Worm (Caenorhabditis elegans) whole organism, young adult: ENCODE results near the gene F09F9.5.
A peak's percentile ranks its signal among the peaks of the same experiment; 100 is the strongest.

Experiments
- B0261.1 ChIP-seq: sonication (generic microtip); optimal IDR thresholded peaks from 2 replicates; lab custom pipeline; 2016; ENCODE audit warnings: mild to moderate bottlenecking, missing genetic modification characterization, moderate library complexity, missing compliant biosample characterization
- C06A6.2 ChIP-seq: fragments of 200-800 bp; sonication (Bioruptor generic); conservative IDR thresholded peaks from 2 replicates; pipeline ENCODE4 v1.3.6; 2022; ENCODE audit warnings: missing genetic modification characterization, missing compliant biosample characterization
- C17E4.6 ChIP-seq: fragments of 200-800 bp; sonication (Bioruptor generic); IDR thresholded peaks from 2 replicates; pipeline ENCODE4 v1.3.6; 2022; ENCODE audit warnings: missing genetic modification reagents, missing genetic modification characterization, missing compliant biosample characterization
- F37B4.10 ChIP-seq: fragments of 200-800 bp; sonication (Bioruptor generic); IDR thresholded peaks from 2 replicates; pipeline ENCODE4 v1.3.6; 2022; ENCODE audit warnings: missing genetic modification characterization, missing compliant biosample characterization
- F55B11.4 ChIP-seq: sonication (generic microtip); optimal IDR thresholded peaks from 2 replicates; lab custom pipeline; 2016; ENCODE audit warnings: missing compliant biosample characterization, missing genetic modification characterization, borderline replicate concordance; ENCODE audit not compliant: insufficient read depth
- F57A8.1 ChIP-seq: fragments of 200-800 bp; sonication (Bioruptor generic); optimal IDR thresholded peaks from 2 replicates; lab custom pipeline; 2018; ENCODE audit warnings: mild to moderate bottlenecking, missing genetic modification characterization, moderate library complexity, missing compliant biosample characterization
- F57C9.4 ChIP-seq: sonication (generic microtip); optimal IDR thresholded peaks from 2 replicates; lab custom pipeline; 2017; ENCODE audit warnings: mild to moderate bottlenecking, missing genetic modification characterization, missing compliant biosample characterization
- K12H6.12 ChIP-seq: fragments of 200-800 bp; sonication (Bioruptor generic); optimal IDR thresholded peaks from 2 replicates; lab custom pipeline; 2018; ENCODE audit warnings: mild to moderate bottlenecking, missing genetic modification characterization, missing compliant biosample characterization
- Y53F4B.3 ChIP-seq: fragments of 200-800 bp; sonication (Bioruptor generic); IDR thresholded peaks from 2 replicates; pipeline ENCODE4 v1.3.6; 2022; ENCODE audit warnings: missing genetic modification reagents, missing genetic modification characterization, missing compliant biosample characterization
- Y53G8AR.9 ChIP-seq: fragments of 200-800 bp; sonication (Bioruptor generic); conservative IDR thresholded peaks from 2 replicates; pipeline ENCODE4 v1.3.6; 2022; ENCODE audit warnings: missing genetic modification reagents, missing genetic modification characterization, missing compliant biosample characterization
- Y56A3A.18 ChIP-seq: fragments of 200-800 bp; sonication (Bioruptor generic); IDR thresholded peaks from 2 replicates; pipeline ENCODE4 v1.3.6; 2022; ENCODE audit warnings: missing genetic modification reagents, missing genetic modification characterization, missing compliant biosample characterization
- Y79H2A.3 ChIP-seq: fragments of 200-800 bp; sonication (Bioruptor generic); conservative IDR thresholded peaks from 2 replicates; pipeline ENCODE4 v1.3.6; 2022; ENCODE audit warnings: missing genetic modification reagents, missing genetic modification characterization, missing compliant biosample characterization
- aptf-2 ChIP-seq: fragments of 200-800 bp; sonication (Bioruptor generic); conservative IDR thresholded peaks from 2 replicates; pipeline ENCODE4 v1.3.6; 2022; ENCODE audit warnings: missing genetic modification reagents, missing genetic modification characterization, missing compliant biosample characterization
- aptf-3 ChIP-seq: fragments of 200-800 bp; sonication (Bioruptor generic); IDR thresholded peaks from 2 replicates; pipeline ENCODE4 v1.3.6; 2022; ENCODE audit warnings: missing genetic modification characterization, missing compliant biosample characterization
- atf-7 ChIP-seq: sonication (generic microtip); optimal IDR thresholded peaks from 2 replicates; lab custom pipeline; 2017; ENCODE audit warnings: mild to moderate bottlenecking, missing genetic modification characterization, missing compliant biosample characterization
- attf-3 ChIP-seq: fragments of 200-800 bp; sonication (Bioruptor generic); conservative IDR thresholded peaks from 2 replicates; pipeline ENCODE4 v1.3.6; 2022; ENCODE audit warnings: missing genetic modification reagents, missing genetic modification characterization, missing compliant biosample characterization
- attf-6 ChIP-seq: fragments of 200-800 bp; sonication (Bioruptor generic); IDR thresholded peaks from 2 replicates; pipeline ENCODE4 v1.3.6; 2022; ENCODE audit warnings: missing genetic modification reagents, missing genetic modification characterization, missing compliant biosample characterization
- bed-1 ChIP-seq: fragments of 200-800 bp; sonication (Bioruptor generic); IDR thresholded peaks from 2 replicates; pipeline ENCODE4 v1.3.6; 2022; ENCODE audit warnings: missing genetic modification reagents, missing genetic modification characterization, missing compliant biosample characterization
- bed-2 ChIP-seq: fragments of 200-800 bp; sonication (Bioruptor generic); IDR thresholded peaks from 2 replicates; pipeline ENCODE4 v1.3.6; 2022; ENCODE audit warnings: missing genetic modification reagents, missing genetic modification characterization, missing compliant biosample characterization
- ceh-40 ChIP-seq: fragments of 200-800 bp; sonication (Bioruptor generic); IDR thresholded peaks from 2 replicates; pipeline ENCODE4 v1.3.6; 2022; ENCODE audit warnings: missing genetic modification characterization, missing compliant biosample characterization
- dpff-1 ChIP-seq: sonication (generic microtip); optimal IDR thresholded peaks from 2 replicates; lab custom pipeline; 2017; ENCODE audit warnings: mild to moderate bottlenecking, missing genetic modification characterization, missing compliant biosample characterization
- dpl-1 ChIP-seq: fragments of 150-350 bp; optimal IDR thresholded peaks from 2 replicates; lab custom pipeline; 2014; ENCODE audit warnings: missing biosample characterization, missing genetic modification reagents, missing genetic modification characterization
- egl-18 ChIP-seq: fragments of 200-800 bp; sonication (Bioruptor generic); IDR thresholded peaks from 2 replicates; pipeline ENCODE4 v1.3.6; 2022; ENCODE audit warnings: missing genetic modification reagents, missing genetic modification characterization, missing compliant biosample characterization
- fkh-3 ChIP-seq: sonication (generic microtip); optimal IDR thresholded peaks from 2 replicates; lab custom pipeline; 2016; ENCODE audit warnings: mild to moderate bottlenecking, missing genetic modification characterization, missing compliant biosample characterization
- hlh-26 ChIP-seq: fragments of 200-800 bp; sonication (Bioruptor generic); conservative IDR thresholded peaks from 2 replicates; pipeline ENCODE4 v1.3.6; 2022; ENCODE audit warnings: missing genetic modification reagents, missing genetic modification characterization, missing compliant biosample characterization
- hmg-20 ChIP-seq: fragments of 200-800 bp; sonication (Bioruptor generic); IDR thresholded peaks from 2 replicates; pipeline ENCODE4 v1.3.6; 2022; ENCODE audit warnings: missing genetic modification reagents, missing genetic modification characterization, missing compliant biosample characterization
- hrde-1 ChIP-seq: sonication (generic microtip); optimal IDR thresholded peaks from 2 replicates; lab custom pipeline; 2016; ENCODE audit warnings: missing genetic modification characterization, mild to moderate bottlenecking, missing compliant biosample characterization, moderate library complexity, missing genotype, missing genetic modification reagents, borderline replicate concordance
- lin-54 ChIP-seq: fragments of 200-800 bp; sonication (Bioruptor generic); optimal IDR thresholded peaks from 2 replicates; lab custom pipeline; 2018; ENCODE audit warnings: mild to moderate bottlenecking, missing genetic modification characterization, missing compliant biosample characterization
- madf-3 ChIP-seq: fragments of 200-800 bp; sonication (Bioruptor generic); IDR thresholded peaks from 2 replicates; pipeline ENCODE4 v1.3.6; 2022; ENCODE audit warnings: missing genetic modification reagents, missing genetic modification characterization, missing compliant biosample characterization
- mcd-1 ChIP-seq: fragments of 200-800 bp; sonication (Bioruptor generic); IDR thresholded peaks from 2 replicates; pipeline ENCODE4 v1.3.6; 2022; ENCODE audit warnings: missing genetic modification reagents, missing genetic modification characterization, missing compliant biosample characterization
- nfya-2 ChIP-seq: fragments of 200-800 bp; sonication (Bioruptor generic); IDR thresholded peaks from 2 replicates; pipeline ENCODE4 v1.3.6; 2022; ENCODE audit warnings: missing genetic modification reagents, missing genetic modification characterization, missing compliant biosample characterization
- nfyb-1 ChIP-seq: fragments of 200-800 bp; sonication (Bioruptor generic); IDR thresholded peaks from 2 replicates; pipeline ENCODE4 v1.3.6; 2022; ENCODE audit warnings: missing genetic modification reagents, missing genetic modification characterization, missing compliant biosample characterization
- pha-4 ChIP-seq: fragments of 150-350 bp; sonication (generic microtip); optimal IDR thresholded peaks from 2 replicates; lab custom pipeline; 2014; ENCODE audit warnings: missing biosample characterization, missing genetic modification reagents, missing genetic modification characterization
- rec-8 ChIP-seq, 2 experiments: sonication (generic microtip); optimal IDR thresholded peaks; 2 replicates each; lab custom pipeline; 2016; ENCODE audit warnings: mild to moderate bottlenecking in 2 of 2, missing genetic modification characterization in 2 of 2, missing genetic modification reagents in 2 of 2, missing genotype in 2 of 2, missing biosample characterization in 1 of 2, missing compliant biosample characterization in 1 of 2, moderate library complexity in 1 of 2
- sdz-38 ChIP-seq: sonication (generic microtip); optimal IDR thresholded peaks from 2 replicates; lab custom pipeline; 2016; ENCODE audit warnings: missing genotype, missing genetic modification characterization, missing compliant biosample characterization
- sea-2 ChIP-seq: fragments of 200-800 bp; sonication (Bioruptor generic); IDR thresholded peaks from 2 replicates; pipeline ENCODE4 v1.3.6; 2022; ENCODE audit warnings: missing genetic modification characterization, missing compliant biosample characterization
- snpc-1.1 ChIP-seq: sonication (generic microtip); optimal IDR thresholded peaks from 2 replicates; lab custom pipeline; 2017; ENCODE audit warnings: missing genetic modification characterization, mild to moderate bottlenecking, missing compliant biosample characterization, antibody characterized with exemption, moderate library complexity, missing genotype, missing genetic modification reagents; ENCODE audit not compliant: insufficient read depth
- snpc-3.4 ChIP-seq: sonication (generic microtip); optimal IDR thresholded peaks from 2 replicates; lab custom pipeline; 2017; ENCODE audit warnings: missing genetic modification characterization, mild to moderate bottlenecking, missing compliant biosample characterization, antibody characterized with exemption, moderate library complexity, missing genotype, missing genetic modification reagents
- snpc-4 ChIP-seq, 5 experiments: fragments of 150-350 bp in 1 of 5; sonication (generic microtip) in 4 of 5; optimal IDR thresholded peaks; 2 replicates each; lab custom pipeline; 2014 to 2018; ENCODE audit warnings: missing genetic modification characterization in 5 of 5, missing biosample characterization in 3 of 5, antibody characterized with exemption in 2 of 5, mild to moderate bottlenecking in 2 of 5, missing compliant biosample characterization in 2 of 5, missing genotype in 2 of 5, moderate library complexity in 2 of 5, missing genetic modification reagents in 1 of 5
- tbp1 ChIP-seq: fragments of 200-800 bp; sonication (Bioruptor generic); optimal IDR thresholded peaks from 2 replicates; lab custom pipeline; 2018; ENCODE audit warnings: mild to moderate bottlenecking, missing genetic modification characterization, missing compliant biosample characterization
- tbx-9 ChIP-seq: sonication (generic microtip); optimal IDR thresholded peaks from 2 replicates; lab custom pipeline; 2016; ENCODE audit warnings: borderline replicate concordance, missing genetic modification characterization, inconsistent platforms, missing compliant biosample characterization
- tlf-1 ChIP-seq: fragments of 200-800 bp; sonication (Bioruptor generic); optimal IDR thresholded peaks from 2 replicates; lab custom pipeline; 2018; ENCODE audit warnings: mild to moderate bottlenecking, missing genetic modification characterization, missing compliant biosample characterization
- unc-62 ChIP-seq: fragments of 150-350 bp; optimal IDR thresholded peaks from 2 replicates; lab custom pipeline; 2014; ENCODE audit warnings: missing biosample characterization, missing genetic modification reagents, missing genetic modification characterization
- zfh-2 ChIP-seq: fragments of 200-800 bp; sonication (Bioruptor generic); conservative IDR thresholded peaks from 2 replicates; pipeline ENCODE4 v1.3.6; 2022; ENCODE audit warnings: missing genetic modification reagents, missing genetic modification characterization, missing compliant biosample characterization

Gene F09F9.5

DNA sequence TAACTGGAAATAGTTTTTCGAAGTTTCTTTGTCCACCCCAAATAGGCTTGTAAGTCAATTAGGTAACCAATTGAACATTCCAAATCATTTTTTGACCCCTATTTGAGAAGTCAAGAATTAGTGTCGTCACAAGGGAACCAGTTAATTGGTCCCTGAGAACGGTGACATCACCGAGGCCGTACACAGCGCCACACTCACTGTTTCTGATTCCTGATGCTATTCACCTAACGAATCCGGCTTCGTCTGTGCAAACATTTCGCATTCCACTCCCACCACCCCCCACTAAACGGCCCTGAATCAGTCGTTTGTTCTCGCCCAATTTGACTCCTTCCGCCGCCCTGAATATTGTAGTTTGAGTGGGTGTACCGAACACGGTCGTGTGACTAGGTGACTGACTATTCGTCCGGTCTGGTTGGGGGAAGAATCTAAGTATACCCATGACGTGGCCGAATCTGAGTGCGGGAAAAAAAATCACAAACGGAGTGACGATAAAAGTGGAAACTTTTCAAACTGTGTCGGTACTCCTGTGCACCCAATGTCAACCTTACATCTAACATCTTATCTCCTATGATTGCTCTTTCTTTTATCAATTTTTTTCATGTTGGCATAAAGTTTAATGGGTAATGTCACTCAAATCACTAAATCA is 26.5 kb downstream of the F09F9.5 start (continued):
- no peak for TF ChIP-seq F37B4.10 (GFP tag; lab: Robert Waterston, UW)
- TF ChIP-seq egl-18 (GFP tag; lab: Robert Waterston, UW), result no peak
- no peak for TF ChIP-seq nfya-2
- peak; percentile 8 for TF ChIP-seq atf-7 (tag; lab: Kevin White, UChicago)

DNA sequence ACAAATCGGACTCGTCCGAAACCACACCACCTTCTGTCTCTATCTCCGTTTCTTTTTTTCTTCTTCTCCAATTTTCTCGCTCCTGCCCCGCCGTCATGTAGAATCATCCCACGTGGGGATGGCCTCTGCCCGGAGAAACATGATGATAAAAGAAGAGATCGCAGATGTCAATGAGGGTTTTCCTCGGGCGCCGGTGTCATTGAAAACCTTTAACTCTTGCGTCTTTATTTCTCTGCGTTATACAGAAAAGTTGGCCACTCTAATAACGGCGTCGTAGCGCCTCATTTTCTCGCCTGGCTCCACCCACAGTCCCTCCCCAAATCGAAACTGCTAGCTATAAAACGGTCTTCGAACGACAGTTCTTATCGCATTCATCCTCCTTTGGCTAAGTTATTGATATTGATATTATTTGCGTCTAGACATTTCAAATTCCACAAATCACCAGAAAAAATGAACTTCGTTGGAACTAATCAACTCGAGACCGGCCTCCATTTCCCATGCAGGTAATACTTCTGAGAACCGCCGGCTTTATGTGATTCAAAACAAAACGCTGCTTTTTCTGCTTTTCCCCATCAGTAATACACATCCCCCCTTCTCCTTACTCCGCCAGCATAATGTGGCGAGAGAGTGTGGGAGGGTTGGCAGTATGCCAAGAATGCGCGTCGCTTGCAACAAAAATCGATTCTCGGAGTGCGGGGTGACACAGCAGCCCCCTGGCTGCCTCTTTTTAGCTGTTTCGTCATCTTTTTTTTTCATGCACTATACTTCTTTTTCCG is 27.5 kb downstream of the F09F9.5 start:
- TF ChIP-seq tbp1 (GFP tag; lab: Kevin White, UChicago) (peak; percentile 29), unc-62 (GFP tag; lab: Kevin White, UChicago) (no peak), Y53G8AR.9 (GFP tag; lab: Robert Waterston, UW) (no peak), C17E4.6 (GFP tag; lab: Robert Waterston, UW) (no peak), sdz-38 (no peak), K12H6.12 (no peak), hrde-1 (tag; lab: Kevin White, UChicago) (no peak), attf-6 (GFP tag; lab: Robert Waterston, UW) (no peak; the same call in 1 of the 2 replicates), hmg-20 (GFP tag; lab: Robert Waterston, UW) (no peak), F57A8.1 (GFP tag; lab: Kevin White, UChicago) (no peak), aptf-3 (0 out of 2 replicates have a peak, but pooled peaks have one; percentile 13), dpff-1 (tag; lab: Kevin White, UChicago) (no peak), pha-4 (tag; lab: Kevin White, UChicago) (no peak), tlf-1 (no peak), bed-1 (GFP tag; lab: Robert Waterston, UW) (no peak), snpc-1.1 (tag; lab: Kevin White, UChicago) (no peak), aptf-2 (GFP tag; lab: Robert Waterston, UW) (no peak), Y53F4B.3 (GFP tag; lab: Robert Waterston, UW) (no peak), rec-8 (tag; optimal IDR thresholded peaks at IDR 0.05; lab: Kevin White, UChicago) (no peak), nfya-2 (no peak), Y79H2A.3 (GFP tag; lab: Robert Waterston, UW) (no peak), dpl-1 (GFP tag; lab: Kevin White, UChicago) (no peak), B0261.1 (tag; lab: Kevin White, UChicago) (no peak), zfh-2 (GFP tag; lab: Robert Waterston, UW) (peak; percentile 74), hlh-26 (GFP tag; lab: Robert Waterston, UW) (no peak), attf-3 (GFP tag; lab: Robert Waterston, UW) (no peak), lin-54 (GFP tag; lab: Kevin White, UChicago) (no peak), bed-2 (GFP tag; lab: Robert Waterston, UW) (no peak), Y56A3A.18 (GFP tag; lab: Robert Waterston, UW) (no peak), mcd-1 (GFP tag; lab: Robert Waterston, UW) (peak; percentile 67), C06A6.2 (GFP tag; lab: Robert Waterston, UW) (peak; percentile 58), F55B11.4 (no peak), F57C9.4 (tag; lab: Kevin White, UChicago) (peak; percentile 26), nfyb-1 (GFP tag; lab: Robert Waterston, UW) (peak; percentile 51), snpc-3.4 (no peak), madf-3 (GFP tag; lab: Robert Waterston, UW) (no peak), snpc-4 (GFP tag; optimal IDR thresholded peaks at IDR 0.05; lab: Kevin White, UChicago) (no peak), snpc-4 (tag; optimal IDR thresholded peaks at IDR 0.05; lab: Kevin White, UChicago) (no peak), ceh-40 (peak; percentile 68), tbx-9 (tag; lab: Kevin White, UChicago) (no peak), fkh-3 (no peak), sea-2 (GFP tag; lab: Robert Waterston, UW) (peak; percentile 53; the same call in 1 of the 2 replicates)
